Fruit fly (Drosophila melanogaster): Measurements from ENCODE around the gene HP1b.

dm6 chrX:9131523-9131922 lies 50.7 kb downstream of the HP1b start:
- TF ChIP-seq CG11902 (GFP tag; optimal IDR thresholded peaks at IDR 0.05) (no peak), dsx (GFP tag; optimal IDR thresholded peaks at IDR 0.05; ENCODE audit: poor library complexity, severe bottlenecking) (no peak), CG3032 (tag; optimal IDR thresholded peaks at IDR 0.05) (no peak), Hr4 (GFP tag; optimal IDR thresholded peaks at IDR 0.05) (no peak), CG16779 (tag; optimal IDR thresholded peaks at IDR 0.05) (no peak)
